Fruit fly (Drosophila melanogaster): Measurements from ENCODE around the gene bnl.

- TF ChIP-seq usp (GFP tag; optimal IDR thresholded peaks at IDR 0.05): no peak
- TF ChIP-seq CG8478 (optimal IDR thresholded peaks at IDR 0.05): no peak
- TF ChIP-seq Dll (optimal IDR thresholded peaks at IDR 0.05): no peak
- TF ChIP-seq pan (optimal IDR thresholded peaks at IDR 0.05): no peak
- no peak for TF ChIP-seq EcR (GFP tag; optimal IDR thresholded peaks at IDR 0.05)
These were observed 63.5 kb downstream of the bnl start, which contains the start of gene Acsx1L for dm6 chr3R:19773125-19773524.

Measured in whole organism.